Worm (Caenorhabditis elegans): ENCODE measurements around the gene nrf-5.

DNA sequence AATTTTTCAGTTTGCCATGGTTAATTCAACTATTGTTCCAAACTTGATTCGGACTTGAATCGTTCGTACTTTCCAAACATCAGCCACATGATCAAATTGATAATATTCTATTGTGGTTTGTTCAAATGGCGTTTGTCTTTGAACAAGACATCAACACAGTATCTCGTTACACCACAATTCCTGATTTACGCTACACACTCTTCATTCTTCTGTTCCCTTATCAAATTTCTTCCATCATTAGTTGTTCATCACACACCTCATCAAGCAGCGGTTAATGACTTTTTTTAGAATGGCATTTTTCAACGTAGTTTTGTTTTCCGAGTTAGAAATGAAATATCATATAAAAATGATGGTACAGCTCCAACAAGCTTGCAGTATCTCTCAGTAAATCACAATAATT lies 50.2 kb downstream of the nrf-5 start:
- TF ChIP-seq skn-1 (tag; optimal IDR thresholded peaks at IDR 0.05) (no peak), R02D3.7 (tag; optimal IDR thresholded peaks at IDR 0.05) (no peak), Y48G9A.11 (GFP tag; IDR thresholded peaks at IDR 0.05) (no peak), ceh-32 (tag; optimal IDR thresholded peaks at IDR 0.05; ENCODE audit: poor library complexity) (no peak), Y105C5A.15 (GFP tag; IDR thresholded peaks at IDR 0.05) (no peak), mxl-3 (GFP tag; optimal IDR thresholded peaks at IDR 0.05) (peak; percentile 53), hlh-11 (tag; optimal IDR thresholded peaks at IDR 0.05) (peak; percentile 80), T20F7.1 (GFP tag; optimal IDR thresholded peaks at IDR 0.05) (no peak), nhr-48 (tag; optimal IDR thresholded peaks at IDR 0.05) (peak; percentile 28), ama-1 (optimal IDR thresholded peaks at IDR 0.05) (no peak), pha-4 (GFP tag; IDR thresholded peaks at IDR 0.05) (no peak), pha-4 (tag; optimal IDR thresholded peaks at IDR 0.05) (no peak), unc-62 (GFP tag; optimal IDR thresholded peaks at IDR 0.05 in 1 of 2) (peak in 1 of 2 experiments; percentile 98), unc-62 (tag; optimal IDR thresholded peaks at IDR 0.05) (no peak), nhr-237 (tag; optimal IDR thresholded peaks at IDR 0.05) (no peak)

Measured in whole organism, L4 larva.